Fruit fly (Drosophila melanogaster) whole organism, prepupa: ENCODE data around the gene CG5418.

Source experiments
- Blimp-1 ChIP-seq: fragments of 200-800 bp; sonication (Bioruptor generic); optimal IDR thresholded peaks from 3 replicates; lab custom pipeline; 2017; ENCODE audit warnings: missing biosample characterization, missing genetic modification characterization, mild to moderate bottlenecking, moderate library complexity, missing genetic modification reagents
- CG10631 ChIP-seq: fragments of 200-800 bp; sonication (Bioruptor generic); optimal IDR thresholded peaks from 2 replicates; lab custom pipeline; 2016; ENCODE audit warnings: missing biosample characterization, missing genetic modification characterization
- CG11294 ChIP-seq: fragments of 200-800 bp; sonication (Bioruptor generic); IDR thresholded peaks from 2 replicates; pipeline ENCODE4 v1.3.6; 2022; ENCODE audit warnings: missing biosample characterization, missing genetic modification characterization
- CG1621 ChIP-seq: fragments of 200-800 bp; sonication (Bioruptor generic); optimal IDR thresholded peaks from 3 replicates; lab custom pipeline; 2018; ENCODE audit warnings: missing biosample characterization, mild to moderate bottlenecking, missing genetic modification characterization
- CG16779 ChIP-seq: fragments of 200-800 bp; sonication (Bioruptor generic); optimal IDR thresholded peaks from 3 replicates; lab custom pipeline; 2017; ENCODE audit warnings: missing biosample characterization, mild to moderate bottlenecking, missing genetic modification characterization
- CG3032 ChIP-seq: fragments of 200-800 bp; optimal IDR thresholded peaks from 2 replicates; lab custom pipeline; 2019; ENCODE audit warnings: missing biosample characterization, mild to moderate bottlenecking, missing genetic modification characterization, moderate library complexity
- CG31627 ChIP-seq: fragments of 200-800 bp; sonication (Bioruptor generic); optimal IDR thresholded peaks from 3 replicates; lab custom pipeline; 2016; ENCODE audit warnings: missing biosample characterization, missing genetic modification characterization
- CG32006 ChIP-seq: fragments of 200-800 bp; sonication (Bioruptor generic); optimal IDR thresholded peaks from 3 replicates; lab custom pipeline; 2017; ENCODE audit warnings: missing biosample characterization, mild to moderate bottlenecking, missing genetic modification characterization
- CG34406 ChIP-seq: fragments of 200-800 bp; sonication (Bioruptor generic); optimal IDR thresholded peaks from 3 replicates; lab custom pipeline; 2016; ENCODE audit warnings: missing biosample characterization, missing genetic modification characterization
- CG4318 ChIP-seq: fragments of 200-800 bp; sonication (Bioruptor generic); optimal IDR thresholded peaks from 3 replicates; lab custom pipeline; 2017; ENCODE audit warnings: missing biosample characterization, mild to moderate bottlenecking, missing genetic modification characterization
- CG6163 ChIP-seq: fragments of 200-800 bp; sonication (Bioruptor generic); IDR thresholded peaks from 3 replicates; pipeline ENCODE4 v1.3.6; 2022; ENCODE audit warnings: missing biosample characterization, missing genetic modification characterization
- CG6276 ChIP-seq: fragments of 200-800 bp; sonication (Bioruptor generic); optimal IDR thresholded peaks from 2 replicates; lab custom pipeline; 2017; ENCODE audit warnings: missing biosample characterization, mild to moderate bottlenecking, missing genetic modification characterization
- CG6792 ChIP-seq: fragments of 200-800 bp; sonication (Bioruptor generic); optimal IDR thresholded peaks from 3 replicates; lab custom pipeline; 2016; ENCODE audit warnings: missing biosample characterization, missing genetic modification characterization
- CG6854 ChIP-seq: fragments of 200-800 bp; sonication (Bioruptor generic); optimal IDR thresholded peaks from 2 replicates; lab custom pipeline; 2017; ENCODE audit warnings: missing biosample characterization, mild to moderate bottlenecking, missing genetic modification characterization
- CG7368 ChIP-seq: fragments of 200-800 bp; sonication (Bioruptor generic); optimal IDR thresholded peaks from 3 replicates; lab custom pipeline; 2016; ENCODE audit warnings: missing biosample characterization, missing genetic modification characterization
- CG8632 ChIP-seq: fragments of 200-800 bp; sonication (Bioruptor generic); optimal IDR thresholded peaks from 3 replicates; lab custom pipeline; 2016; ENCODE audit warnings: missing biosample characterization, missing genetic modification characterization
- CG9139 ChIP-seq: fragments of 200-800 bp; sonication (Bioruptor generic); optimal IDR thresholded peaks from 3 replicates; lab custom pipeline; 2017; ENCODE audit warnings: missing biosample characterization, mild to moderate bottlenecking, missing genetic modification characterization
- Eip75B ChIP-seq: fragments of 200-800 bp; sonication (Bioruptor generic); optimal IDR thresholded peaks from 3 replicates; lab custom pipeline; 2016; ENCODE audit warnings: missing biosample characterization, missing genetic modification characterization
- Eip93F ChIP-seq: fragments of 200-800 bp; sonication (Bioruptor generic); optimal IDR thresholded peaks from 2 replicates; lab custom pipeline; 2016; ENCODE audit warnings: missing biosample characterization, mild to moderate bottlenecking, missing genetic modification characterization
- Ets21C ChIP-seq: fragments of 200-800 bp; sonication (Bioruptor generic); optimal IDR thresholded peaks from 3 replicates; lab custom pipeline; 2016; ENCODE audit warnings: missing biosample characterization, missing genetic modification characterization
- Ets96B ChIP-seq: fragments of 200-800 bp; optimal IDR thresholded peaks from 2 replicates; lab custom pipeline; 2019; ENCODE audit warnings: missing biosample characterization, mild to moderate bottlenecking, missing genetic modification characterization, moderate library complexity
- Gug ChIP-seq: fragments of 200-800 bp; sonication (Bioruptor generic); IDR thresholded peaks from 2 replicates; pipeline ENCODE4 v1.3.6; 2022; ENCODE audit warnings: missing biosample characterization, missing genetic modification characterization
- Hr39 ChIP-seq: fragments of 200-800 bp; sonication (Bioruptor generic); optimal IDR thresholded peaks from 2 replicates; lab custom pipeline; 2016; ENCODE audit warnings: missing biosample characterization, missing genetic modification characterization
- Hr4 ChIP-seq: fragments of 200-800 bp; sonication (Bioruptor generic); optimal IDR thresholded peaks from 3 replicates; lab custom pipeline; 2016; ENCODE audit warnings: missing biosample characterization, missing genetic modification characterization
- OdsH ChIP-seq: fragments of 200-800 bp; sonication (Bioruptor generic); optimal IDR thresholded peaks from 3 replicates; lab custom pipeline; 2016; ENCODE audit warnings: missing biosample characterization, missing genetic modification characterization
- Smox ChIP-seq: fragments of 200-800 bp; sonication (Bioruptor generic); optimal IDR thresholded peaks from 3 replicates; lab custom pipeline; 2016; ENCODE audit warnings: missing biosample characterization, missing genetic modification characterization
- Sox102F ChIP-seq: fragments of 200-800 bp; sonication (Bioruptor generic); optimal IDR thresholded peaks from 2 replicates; lab custom pipeline; 2016; ENCODE audit warnings: missing biosample characterization, mild to moderate bottlenecking, missing genetic modification characterization
- Sox14 ChIP-seq: fragments of 200-800 bp; sonication (Bioruptor generic); optimal IDR thresholded peaks from 3 replicates; lab custom pipeline; 2016; ENCODE audit warnings: missing biosample characterization, missing genetic modification characterization
- Sox15 ChIP-seq: fragments of 200-800 bp; sonication (Bioruptor generic); optimal IDR thresholded peaks from 3 replicates; lab custom pipeline; 2016; ENCODE audit warnings: missing biosample characterization, missing genetic modification characterization
- achi ChIP-seq: fragments of 200-800 bp; sonication (Bioruptor generic); optimal IDR thresholded peaks from 3 replicates; lab custom pipeline; 2016; ENCODE audit warnings: missing biosample characterization, missing genetic modification characterization
- dac ChIP-seq: fragments of 200-800 bp; sonication (Bioruptor generic); optimal IDR thresholded peaks from 2 replicates; lab custom pipeline; 2017; ENCODE audit warnings: missing biosample characterization, mild to moderate bottlenecking, missing genetic modification characterization
- dsx ChIP-seq: fragments of 200-800 bp; optimal IDR thresholded peaks from 3 replicates; lab custom pipeline; 2019; ENCODE audit warnings: missing biosample characterization, mild to moderate bottlenecking, missing genetic modification characterization, moderate library complexity; ENCODE audit not compliant: poor library complexity, severe bottlenecking
- eg ChIP-seq: fragments of 200-800 bp; sonication (Bioruptor generic); IDR thresholded peaks from 3 replicates; pipeline ENCODE4 v1.3.6; 2022; ENCODE audit warnings: missing biosample characterization, missing genetic modification characterization
- esn ChIP-seq: fragments of 200-800 bp; sonication (Bioruptor generic); optimal IDR thresholded peaks from 2 replicates; lab custom pipeline; 2016; ENCODE audit warnings: missing biosample characterization, mild to moderate bottlenecking, missing genetic modification characterization, moderate library complexity
- fd59A ChIP-seq: fragments of 200-800 bp; sonication (Bioruptor generic); optimal IDR thresholded peaks from 2 replicates; lab custom pipeline; 2017; ENCODE audit warnings: missing biosample characterization, mild to moderate bottlenecking, missing genetic modification characterization, missing genetic modification reagents
- fd85E ChIP-seq: fragments of 200-800 bp; sonication (Bioruptor generic); optimal IDR thresholded peaks from 3 replicates; lab custom pipeline; 2016; ENCODE audit warnings: missing biosample characterization, missing genetic modification characterization
- fkh ChIP-seq: fragments of 200-800 bp; sonication (Bioruptor generic); optimal IDR thresholded peaks from 3 replicates; lab custom pipeline; 2017; ENCODE audit warnings: missing biosample characterization, mild to moderate bottlenecking, missing genetic modification characterization, moderate library complexity
- lz ChIP-seq: fragments of 200-800 bp; sonication (Bioruptor generic); optimal IDR thresholded peaks from 3 replicates; lab custom pipeline; 2016; ENCODE audit warnings: missing biosample characterization, missing genetic modification characterization
- net ChIP-seq: fragments of 200-800 bp; sonication (Bioruptor generic); optimal IDR thresholded peaks from 3 replicates; lab custom pipeline; 2016; ENCODE audit warnings: missing biosample characterization, missing genetic modification characterization
- pdm3 ChIP-seq: fragments of 200-800 bp; sonication (Bioruptor generic); optimal IDR thresholded peaks from 3 replicates; lab custom pipeline; 2016; ENCODE audit warnings: missing biosample characterization, missing genetic modification characterization
- ss ChIP-seq, 2 experiments: fragments of 200-800 bp; sonication (Bioruptor generic); optimal IDR thresholded peaks; 2 replicates in 1 of 2; 3 replicates in 1 of 2; lab custom pipeline; 2017 to 2018; ENCODE audit warnings: mild to moderate bottlenecking in 2 of 2, missing biosample characterization in 2 of 2, missing genetic modification characterization in 2 of 2, moderate library complexity in 1 of 2
- svp ChIP-seq: fragments of 200-800 bp; sonication (Bioruptor generic); peaks from one replicate; lab custom pipeline; 2016; ENCODE audit warnings: missing biosample characterization, missing genetic modification characterization
- topi ChIP-seq: fragments of 200-800 bp; sonication (Bioruptor generic); optimal IDR thresholded peaks from 3 replicates; lab custom pipeline; 2016; ENCODE audit warnings: missing biosample characterization, missing genetic modification characterization
- vri ChIP-seq: fragments of 200-800 bp; sonication (Bioruptor generic); optimal IDR thresholded peaks from 3 replicates; lab custom pipeline; 2016; ENCODE audit warnings: missing biosample characterization, mild to moderate bottlenecking, missing genetic modification characterization

CG5418 gene

dm6 chr2L:12497283-12498265, 44.5 kb upstream of the CG5418 start, which contains the start of gene t-cup (continued):
- TF ChIP-seq CG7368 (GFP tag; lab: Kevin White, UChicago) (no peak), Ets96B (tag; lab: Kevin White, UChicago) (peak; percentile 4), Sox102F (peak; percentile 74), dsx (peak; percentile 15), CG6163 (peak; percentile 65), lz (GFP tag; lab: Kevin White, UChicago) (peak; percentile 49), CG6854 (GFP tag; lab: Kevin White, UChicago) (peak; percentile 74), vri (peak; percentile 97), CG31627 (GFP tag; lab: Kevin White, UChicago) (no peak), ss (GFP tag; optimal IDR thresholded peaks at IDR 0.05; lab: Kevin White, UChicago) (peak in 1 of 2 experiments; percentile 65), CG1621 (tag; lab: Kevin White, UChicago) (no peak), eg (GFP tag; lab: Robert Waterston, UW) (no peak), dac (GFP tag; lab: Kevin White, UChicago) (no peak), CG9139 (GFP tag; lab: Kevin White, UChicago) (peak; percentile 24), Hr4 (GFP tag; lab: Kevin White, UChicago) (no peak), Blimp-1 (GFP tag; lab: Kevin White, UChicago) (peak; percentile 43), CG3032 (tag; lab: Kevin White, UChicago) (no peak), Sox15 (GFP tag; lab: Kevin White, UChicago) (no peak), Smox (GFP tag; lab: Kevin White, UChicago) (peak; percentile 43)

- peak; percentile 45 for TF ChIP-seq svp (GFP tag; lab: Kevin White, UChicago)
- TF ChIP-seq Eip93F (GFP tag; lab: Kevin White, UChicago) = peak; percentile 38
- no peak for TF ChIP-seq CG9139 (GFP tag; lab: Kevin White, UChicago)
- peak; percentile 53 for TF ChIP-seq vri
These were observed 42.2 kb upstream of the CG5418 start for dm6 chr2L:12495196-12495595.

- no peak for TF ChIP-seq dsx
- no peak for TF ChIP-seq CG7368 (GFP tag; lab: Kevin White, UChicago)
- TF ChIP-seq CG32006 (GFP tag; lab: Kevin White, UChicago) = no peak
- peak; percentile 5 for TF ChIP-seq Sox14 (GFP tag; lab: Kevin White, UChicago)
- peak; percentile 78 for TF ChIP-seq vri
- no peak for TF ChIP-seq esn (GFP tag; lab: Kevin White, UChicago)
- no peak for TF ChIP-seq CG10631 (GFP tag; lab: Kevin White, UChicago)
- no peak for TF ChIP-seq achi (GFP tag; lab: Kevin White, UChicago)
- TF ChIP-seq Sox15 (GFP tag; lab: Kevin White, UChicago) = no peak
- no peak for TF ChIP-seq topi (GFP tag; lab: Kevin White, UChicago)
- peak; percentile 3 for TF ChIP-seq Smox (GFP tag; lab: Kevin White, UChicago)
- TF ChIP-seq fkh (GFP tag; lab: Kevin White, UChicago) = no peak
- no peak for TF ChIP-seq pdm3
- TF ChIP-seq Eip93F (GFP tag; lab: Kevin White, UChicago) = no peak
- TF ChIP-seq CG3032 (tag; lab: Kevin White, UChicago) = no peak
- no peak for TF ChIP-seq fd85E (GFP tag; lab: Kevin White, UChicago)
- TF ChIP-seq Eip75B (GFP tag; lab: Kevin White, UChicago) = no peak
- no peak for TF ChIP-seq lz (GFP tag; lab: Kevin White, UChicago)
- TF ChIP-seq CG6276 (GFP tag; lab: Kevin White, UChicago) = peak; percentile 47
- peak; percentile 71 for TF ChIP-seq svp (GFP tag; lab: Kevin White, UChicago)
- TF ChIP-seq CG4318 (GFP tag; lab: Kevin White, UChicago) = no peak
- TF ChIP-seq Hr39 (GFP tag; lab: Kevin White, UChicago) = peak; percentile 4
- TF ChIP-seq Gug = no peak
- no peak for TF ChIP-seq OdsH
- no peak for TF ChIP-seq net
- no peak for TF ChIP-seq fd59A (GFP tag; lab: Kevin White, UChicago)
- TF ChIP-seq CG34406 (GFP tag; lab: Kevin White, UChicago) = no peak
- TF ChIP-seq CG16779 (tag; lab: Kevin White, UChicago) = no peak
- TF ChIP-seq CG6792 (GFP tag; lab: Kevin White, UChicago) = no peak
- TF ChIP-seq CG8632 (GFP tag; lab: Kevin White, UChicago) = no peak
- TF ChIP-seq Ets21C (GFP tag; lab: Kevin White, UChicago) = no peak
- 0 out of 3 replicates have a peak, but pooled peaks have one; percentile 25 for TF ChIP-seq CG6163
- TF ChIP-seq CG11294 (GFP tag; lab: Robert Waterston, UW) = no peak
These were observed 40.8 kb upstream of the CG5418 start for dm6 chr2L:12493771-12494317.
